Worm (Caenorhabditis elegans) whole organism, young adult: ENCODE results near the gene F13E9.12.

ENCODE experiments used
- T07F8.4 ChIP-seq: sonication (generic microtip); optimal IDR thresholded peaks from 2 replicates; lab custom pipeline; 2016; ENCODE audit warnings: mild to moderate bottlenecking, missing genetic modification characterization, moderate library complexity, missing compliant biosample characterization
- Y95B8A.8 ChIP-seq: fragments of 200-800 bp; sonication (Bioruptor generic); IDR thresholded peaks from 2 replicates; pipeline ENCODE4 v1.3.6; 2022; ENCODE audit warnings: missing genetic modification reagents, missing genetic modification characterization, missing compliant biosample characterization
- ekl-4 ChIP-seq: fragments of 200-800 bp; sonication (Bioruptor generic); IDR thresholded peaks from 2 replicates; pipeline ENCODE4 v1.3.6; 2022; ENCODE audit warnings: missing genetic modification reagents, missing genetic modification characterization, missing compliant biosample characterization
- lir-1 ChIP-seq: fragments of 200-800 bp; sonication (Bioruptor generic); conservative IDR thresholded peaks from 2 replicates; pipeline ENCODE4 v1.3.6; 2022; ENCODE audit warnings: missing genetic modification reagents, missing genetic modification characterization, missing compliant biosample characterization

DNA sequence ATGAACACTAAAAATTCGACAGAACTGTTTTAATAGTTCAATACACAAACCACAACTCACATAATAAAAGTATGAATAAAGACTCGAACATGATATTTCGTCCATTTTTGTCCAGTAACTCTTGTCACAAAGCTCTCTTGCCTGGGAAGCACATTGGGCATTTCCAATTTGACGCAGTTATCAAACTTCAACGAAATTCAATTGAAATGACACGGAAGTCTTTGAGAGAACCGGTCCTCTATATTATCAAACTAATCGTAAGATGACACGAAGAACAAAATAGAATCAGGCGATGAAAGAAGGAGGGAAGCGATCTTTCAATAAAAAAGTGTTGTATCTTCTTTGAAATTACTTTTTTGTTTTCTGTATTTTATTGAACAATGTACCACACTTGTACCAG lies 19.4 kb downstream of the F13E9.12 start, which contains the start of gene T11G6.3:
- TF ChIP-seq T07F8.4 (tag; lab: Kevin White, UChicago), result no peak
- TF ChIP-seq lir-1 (GFP tag; lab: Robert Waterston, UW), result no peak
- TF ChIP-seq ekl-4, result no peak
- no peak for TF ChIP-seq Y95B8A.8 (GFP tag; lab: Robert Waterston, UW)
